Fruit fly (Drosophila melanogaster) whole organism, prepupa: ENCODE data around the gene Hakai.

Source experiments
- Blimp-1 ChIP-seq: fragments of 200-800 bp; sonication (Bioruptor generic); optimal IDR thresholded peaks from 3 replicates; lab custom pipeline; 2017; ENCODE audit warnings: missing biosample characterization, missing genetic modification characterization, mild to moderate bottlenecking, moderate library complexity, missing genetic modification reagents
- CG10631 ChIP-seq: fragments of 200-800 bp; sonication (Bioruptor generic); optimal IDR thresholded peaks from 2 replicates; lab custom pipeline; 2016; ENCODE audit warnings: missing biosample characterization, missing genetic modification characterization
- CG11294 ChIP-seq: fragments of 200-800 bp; sonication (Bioruptor generic); IDR thresholded peaks from 2 replicates; pipeline ENCODE4 v1.3.6; 2022; ENCODE audit warnings: missing biosample characterization, missing genetic modification characterization
- CG11762 ChIP-seq: fragments of 200-800 bp; sonication (Bioruptor generic); optimal IDR thresholded peaks from 3 replicates; lab custom pipeline; 2016; ENCODE audit warnings: missing biosample characterization, missing genetic modification characterization; ENCODE audit not compliant: insufficient read depth
- CG15336 ChIP-seq: fragments of 200-800 bp; sonication (Bioruptor generic); IDR thresholded peaks from 2 replicates; pipeline ENCODE4 v1.3.6; 2022; ENCODE audit warnings: missing biosample characterization, missing genetic modification characterization
- CG1621 ChIP-seq: fragments of 200-800 bp; sonication (Bioruptor generic); optimal IDR thresholded peaks from 3 replicates; lab custom pipeline; 2018; ENCODE audit warnings: missing biosample characterization, mild to moderate bottlenecking, missing genetic modification characterization
- CG16779 ChIP-seq: fragments of 200-800 bp; sonication (Bioruptor generic); optimal IDR thresholded peaks from 3 replicates; lab custom pipeline; 2017; ENCODE audit warnings: missing biosample characterization, mild to moderate bottlenecking, missing genetic modification characterization
- CG3032 ChIP-seq: fragments of 200-800 bp; optimal IDR thresholded peaks from 2 replicates; lab custom pipeline; 2019; ENCODE audit warnings: missing biosample characterization, mild to moderate bottlenecking, missing genetic modification characterization, moderate library complexity
- CG32006 ChIP-seq: fragments of 200-800 bp; sonication (Bioruptor generic); optimal IDR thresholded peaks from 3 replicates; lab custom pipeline; 2017; ENCODE audit warnings: missing biosample characterization, mild to moderate bottlenecking, missing genetic modification characterization
- CG34406 ChIP-seq: fragments of 200-800 bp; sonication (Bioruptor generic); optimal IDR thresholded peaks from 3 replicates; lab custom pipeline; 2016; ENCODE audit warnings: missing biosample characterization, missing genetic modification characterization
- CG3919 ChIP-seq: fragments of 200-800 bp; sonication (Bioruptor generic); optimal IDR thresholded peaks from 3 replicates; lab custom pipeline; 2016; ENCODE audit warnings: missing biosample characterization, missing genetic modification characterization
- CG6276 ChIP-seq: fragments of 200-800 bp; sonication (Bioruptor generic); optimal IDR thresholded peaks from 2 replicates; lab custom pipeline; 2017; ENCODE audit warnings: missing biosample characterization, mild to moderate bottlenecking, missing genetic modification characterization
- CG6792 ChIP-seq: fragments of 200-800 bp; sonication (Bioruptor generic); optimal IDR thresholded peaks from 3 replicates; lab custom pipeline; 2016; ENCODE audit warnings: missing biosample characterization, missing genetic modification characterization
- CG6808 ChIP-seq: fragments of 200-800 bp; sonication (Bioruptor generic); optimal IDR thresholded peaks from 3 replicates; lab custom pipeline; 2017; ENCODE audit warnings: missing biosample characterization, missing genetic modification characterization, mild to moderate bottlenecking, moderate library complexity, missing genetic modification reagents
- CG6854 ChIP-seq: fragments of 200-800 bp; sonication (Bioruptor generic); optimal IDR thresholded peaks from 2 replicates; lab custom pipeline; 2017; ENCODE audit warnings: missing biosample characterization, mild to moderate bottlenecking, missing genetic modification characterization
- CG7368 ChIP-seq: fragments of 200-800 bp; sonication (Bioruptor generic); optimal IDR thresholded peaks from 3 replicates; lab custom pipeline; 2016; ENCODE audit warnings: missing biosample characterization, missing genetic modification characterization
- CG8119 ChIP-seq: fragments of 200-800 bp; sonication (Bioruptor generic); IDR thresholded peaks from 3 replicates; pipeline ENCODE4 v1.3.6; 2022; ENCODE audit warnings: missing biosample characterization, missing genetic modification characterization
- CG8319 ChIP-seq: fragments of 200-800 bp; sonication (Bioruptor generic); optimal IDR thresholded peaks from 3 replicates; lab custom pipeline; 2016; ENCODE audit warnings: missing biosample characterization, missing genetic modification characterization
- CG8632 ChIP-seq: fragments of 200-800 bp; sonication (Bioruptor generic); optimal IDR thresholded peaks from 3 replicates; lab custom pipeline; 2016; ENCODE audit warnings: missing biosample characterization, missing genetic modification characterization
- CG9139 ChIP-seq: fragments of 200-800 bp; sonication (Bioruptor generic); optimal IDR thresholded peaks from 3 replicates; lab custom pipeline; 2017; ENCODE audit warnings: missing biosample characterization, mild to moderate bottlenecking, missing genetic modification characterization
- Eip75B ChIP-seq: fragments of 200-800 bp; sonication (Bioruptor generic); optimal IDR thresholded peaks from 3 replicates; lab custom pipeline; 2016; ENCODE audit warnings: missing biosample characterization, missing genetic modification characterization
- Eip78C ChIP-seq: fragments of 200-800 bp; sonication (Bioruptor generic); peaks from one replicate; lab custom pipeline; 2016; ENCODE audit warnings: missing biosample characterization, missing genetic modification characterization
- Ets21C ChIP-seq: fragments of 200-800 bp; sonication (Bioruptor generic); optimal IDR thresholded peaks from 3 replicates; lab custom pipeline; 2016; ENCODE audit warnings: missing biosample characterization, missing genetic modification characterization
- Hr38 ChIP-seq: sonication (Bioruptor generic); optimal IDR thresholded peaks from 2 replicates; lab custom pipeline; 2016; ENCODE audit warnings: missing biosample characterization, missing genetic modification characterization
- Hr39 ChIP-seq: fragments of 200-800 bp; sonication (Bioruptor generic); optimal IDR thresholded peaks from 2 replicates; lab custom pipeline; 2016; ENCODE audit warnings: missing biosample characterization, missing genetic modification characterization
- Hr4 ChIP-seq: fragments of 200-800 bp; sonication (Bioruptor generic); optimal IDR thresholded peaks from 3 replicates; lab custom pipeline; 2016; ENCODE audit warnings: missing biosample characterization, missing genetic modification characterization
- Lpt ChIP-seq: fragments of 200-800 bp; sonication (Bioruptor generic); optimal IDR thresholded peaks from 3 replicates; lab custom pipeline; 2016; ENCODE audit warnings: missing biosample characterization, missing genetic modification characterization
- Met ChIP-seq: fragments of 200-800 bp; sonication (Bioruptor generic); optimal IDR thresholded peaks from 3 replicates; lab custom pipeline; 2016; ENCODE audit warnings: missing biosample characterization, missing genetic modification characterization
- OdsH ChIP-seq: fragments of 200-800 bp; sonication (Bioruptor generic); optimal IDR thresholded peaks from 3 replicates; lab custom pipeline; 2016; ENCODE audit warnings: missing biosample characterization, missing genetic modification characterization
- Smox ChIP-seq: fragments of 200-800 bp; sonication (Bioruptor generic); optimal IDR thresholded peaks from 3 replicates; lab custom pipeline; 2016; ENCODE audit warnings: missing biosample characterization, missing genetic modification characterization
- Sox102F ChIP-seq: fragments of 200-800 bp; sonication (Bioruptor generic); optimal IDR thresholded peaks from 2 replicates; lab custom pipeline; 2016; ENCODE audit warnings: missing biosample characterization, mild to moderate bottlenecking, missing genetic modification characterization
- Sox14 ChIP-seq: fragments of 200-800 bp; sonication (Bioruptor generic); optimal IDR thresholded peaks from 3 replicates; lab custom pipeline; 2016; ENCODE audit warnings: missing biosample characterization, missing genetic modification characterization
- achi ChIP-seq: fragments of 200-800 bp; sonication (Bioruptor generic); optimal IDR thresholded peaks from 3 replicates; lab custom pipeline; 2016; ENCODE audit warnings: missing biosample characterization, missing genetic modification characterization
- acj6 ChIP-seq: fragments of 200-800 bp; sonication (Bioruptor generic); optimal IDR thresholded peaks from 3 replicates; lab custom pipeline; 2016; ENCODE audit warnings: missing biosample characterization, missing genetic modification characterization
- cyc ChIP-seq: fragments of 200-800 bp; sonication (Bioruptor generic); optimal IDR thresholded peaks from 3 replicates; lab custom pipeline; 2016; ENCODE audit warnings: missing biosample characterization, missing genetic modification characterization
- dac ChIP-seq: fragments of 200-800 bp; sonication (Bioruptor generic); optimal IDR thresholded peaks from 2 replicates; lab custom pipeline; 2017; ENCODE audit warnings: missing biosample characterization, mild to moderate bottlenecking, missing genetic modification characterization
- dsx ChIP-seq: fragments of 200-800 bp; optimal IDR thresholded peaks from 3 replicates; lab custom pipeline; 2019; ENCODE audit warnings: missing biosample characterization, mild to moderate bottlenecking, missing genetic modification characterization, moderate library complexity; ENCODE audit not compliant: poor library complexity, severe bottlenecking
- eg ChIP-seq: fragments of 200-800 bp; sonication (Bioruptor generic); IDR thresholded peaks from 3 replicates; pipeline ENCODE4 v1.3.6; 2022; ENCODE audit warnings: missing biosample characterization, missing genetic modification characterization
- esn ChIP-seq: fragments of 200-800 bp; sonication (Bioruptor generic); optimal IDR thresholded peaks from 2 replicates; lab custom pipeline; 2016; ENCODE audit warnings: missing biosample characterization, mild to moderate bottlenecking, missing genetic modification characterization, moderate library complexity
- fd59A ChIP-seq: fragments of 200-800 bp; sonication (Bioruptor generic); optimal IDR thresholded peaks from 2 replicates; lab custom pipeline; 2017; ENCODE audit warnings: missing biosample characterization, mild to moderate bottlenecking, missing genetic modification characterization, missing genetic modification reagents
- fkh ChIP-seq: fragments of 200-800 bp; sonication (Bioruptor generic); optimal IDR thresholded peaks from 3 replicates; lab custom pipeline; 2017; ENCODE audit warnings: missing biosample characterization, mild to moderate bottlenecking, missing genetic modification characterization, moderate library complexity
- salr ChIP-seq, 2 experiments: fragments of 200-800 bp; sonication (Bioruptor generic); optimal IDR thresholded peaks; 3 replicates each; lab custom pipeline; 2016 to 2018; ENCODE audit warnings: missing biosample characterization in 2 of 2, missing genetic modification characterization in 2 of 2, mild to moderate bottlenecking in 1 of 2
- spab ChIP-seq: fragments of 200-800 bp; sonication (Bioruptor generic); optimal IDR thresholded peaks from 2 replicates; lab custom pipeline; 2017; ENCODE audit warnings: missing biosample characterization, mild to moderate bottlenecking, missing genetic modification characterization, missing genetic modification reagents
- ss ChIP-seq, 2 experiments: fragments of 200-800 bp; sonication (Bioruptor generic); optimal IDR thresholded peaks; 2 replicates in 1 of 2; 3 replicates in 1 of 2; lab custom pipeline; 2017 to 2018; ENCODE audit warnings: mild to moderate bottlenecking in 2 of 2, missing biosample characterization in 2 of 2, missing genetic modification characterization in 2 of 2, moderate library complexity in 1 of 2
- svp ChIP-seq: fragments of 200-800 bp; sonication (Bioruptor generic); peaks from one replicate; lab custom pipeline; 2016; ENCODE audit warnings: missing biosample characterization, missing genetic modification characterization
- topi ChIP-seq: fragments of 200-800 bp; sonication (Bioruptor generic); optimal IDR thresholded peaks from 3 replicates; lab custom pipeline; 2016; ENCODE audit warnings: missing biosample characterization, missing genetic modification characterization
- vri ChIP-seq: fragments of 200-800 bp; sonication (Bioruptor generic); optimal IDR thresholded peaks from 3 replicates; lab custom pipeline; 2016; ENCODE audit warnings: missing biosample characterization, mild to moderate bottlenecking, missing genetic modification characterization

Gene Hakai

dm6 chr2L:19537779-19538456, 44.4 kb downstream of the Hakai start, which contains the start of gene CG13082 (continued):
- peak; percentile 63 for TF ChIP-seq spab (GFP tag; lab: Kevin White, UChicago)
- peak; percentile 90 for TF ChIP-seq CG6854 (GFP tag; lab: Kevin White, UChicago)
- peak; percentile 96 for TF ChIP-seq cyc (GFP tag; lab: Kevin White, UChicago)
- TF ChIP-seq CG3032, result peak; percentile 76
- peak; percentile 91 for TF ChIP-seq CG34406 (GFP tag; lab: Kevin White, UChicago)
- peak; percentile 50 to 74 for TF ChIP-seq ss (GFP tag; optimal IDR thresholded peaks at IDR 0.05; lab: Kevin White, UChicago)
- TF ChIP-seq CG6276, result peak; percentile 87
- peak; percentile 94 for TF ChIP-seq CG3919 (GFP tag; lab: Kevin White, UChicago)
- TF ChIP-seq fkh (GFP tag; lab: Kevin White, UChicago), result no peak
- peak; percentile 88 for TF ChIP-seq CG11762 (GFP tag; lab: Kevin White, UChicago)
- TF ChIP-seq Hr39 (GFP tag; lab: Kevin White, UChicago), result peak; percentile 96
- peak; percentile 96 for TF ChIP-seq Eip78C (GFP tag; lab: Kevin White, UChicago)
- TF ChIP-seq Met, result peak; percentile 97
- TF ChIP-seq dac, result peak; percentile 81
- peak; percentile 93 for TF ChIP-seq CG6792 (GFP tag; lab: Kevin White, UChicago)
- TF ChIP-seq fd59A (GFP tag; lab: Kevin White, UChicago), result peak; percentile 67
- peak; percentile 89 for TF ChIP-seq OdsH (GFP tag; lab: Kevin White, UChicago)
- TF ChIP-seq Blimp-1, result peak; percentile 93
- peak; percentile 95 for TF ChIP-seq CG32006 (GFP tag; lab: Kevin White, UChicago)
- peak; percentile 80 for TF ChIP-seq Hr4 (GFP tag; lab: Kevin White, UChicago)
- TF ChIP-seq CG16779 (tag; lab: Kevin White, UChicago), result peak; percentile 66
- peak; percentile 67 for TF ChIP-seq CG7368 (GFP tag; lab: Kevin White, UChicago)
- TF ChIP-seq Sox102F, result peak; percentile 95
- peak; percentile 97 for TF ChIP-seq esn (GFP tag; lab: Kevin White, UChicago)
- TF ChIP-seq Sox14, result peak; percentile 95
- TF ChIP-seq CG10631 (GFP tag; lab: Kevin White, UChicago), result peak; percentile 87
- peak; percentile 93 for TF ChIP-seq Eip75B (GFP tag; lab: Kevin White, UChicago)
- TF ChIP-seq salr (GFP tag; optimal IDR thresholded peaks at IDR 0.05; lab: Kevin White, UChicago), result peak; percentile 24 to 89
- TF ChIP-seq achi (GFP tag; lab: Kevin White, UChicago), result peak; percentile 92
- TF ChIP-seq vri (GFP tag; lab: Kevin White, UChicago), result peak; percentile 83
- peak; percentile 84 for TF ChIP-seq CG8319 (GFP tag; lab: Kevin White, UChicago)
- peak; percentile 69 for TF ChIP-seq dsx (GFP tag; lab: Kevin White, UChicago)
- TF ChIP-seq CG15336, result peak; percentile 89
- peak; percentile 9 for TF ChIP-seq CG9139 (GFP tag; lab: Kevin White, UChicago)
- peak; percentile 96 for TF ChIP-seq Smox (GFP tag; lab: Kevin White, UChicago)
- TF ChIP-seq Lpt (GFP tag; lab: Kevin White, UChicago), result peak; percentile 88
- TF ChIP-seq svp (GFP tag; lab: Kevin White, UChicago), result peak; percentile 97
- peak; percentile 45; the same call in 1 of the 2 replicates for TF ChIP-seq CG11294
- TF ChIP-seq Ets21C (GFP tag; lab: Kevin White, UChicago), result peak; percentile 94

dm6 chr2L:19535234-19535633, 47.0 kb downstream of the Hakai start, which contains the start of gene CG31697:
Gene CG31697 (plus strand): TSS chr2L:19535448.
- TF ChIP-seq Hr4 (GFP tag; lab: Kevin White, UChicago), result no peak
- no peak for TF ChIP-seq Met
- no peak for TF ChIP-seq CG6808
- no peak for TF ChIP-seq Sox102F
- TF ChIP-seq Sox14, result no peak
- peak; percentile 77 for TF ChIP-seq vri (GFP tag; lab: Kevin White, UChicago)
- no peak for TF ChIP-seq salr (GFP tag; optimal IDR thresholded peaks at IDR 0.05; lab: Kevin White, UChicago)
- TF ChIP-seq spab (GFP tag; lab: Kevin White, UChicago), result no peak
- no peak for TF ChIP-seq eg
- TF ChIP-seq CG9139 (GFP tag; lab: Kevin White, UChicago), result no peak
- no peak for TF ChIP-seq CG6276
- TF ChIP-seq topi, result no peak
- no peak for TF ChIP-seq CG34406 (GFP tag; lab: Kevin White, UChicago)
- no peak for TF ChIP-seq CG1621 (tag; lab: Kevin White, UChicago)
- TF ChIP-seq acj6, result no peak
- TF ChIP-seq Eip78C (GFP tag; lab: Kevin White, UChicago), result peak; percentile 5
- TF ChIP-seq Hr38 (GFP tag; lab: Kevin White, UChicago), result no peak
- TF ChIP-seq CG8632 (GFP tag; lab: Kevin White, UChicago), result no peak
- TF ChIP-seq CG8119, result no peak
- no peak for TF ChIP-seq dac
- TF ChIP-seq Eip75B (GFP tag; lab: Kevin White, UChicago), result no peak
- TF ChIP-seq Ets21C (GFP tag; lab: Kevin White, UChicago), result no peak
- TF ChIP-seq svp (GFP tag; lab: Kevin White, UChicago), result peak; percentile 26
- TF ChIP-seq OdsH (GFP tag; lab: Kevin White, UChicago), result no peak
